Worm (Caenorhabditis elegans) whole organism, mixed stage, embryonic: ENCODE results near the gene rhy-1.

Experiments
- elt-1 ChIP-seq: sonication (generic microtip); optimal IDR thresholded peaks from 2 replicates; lab custom pipeline; 2017; ENCODE audit warnings: missing genetic modification characterization, mild to moderate bottlenecking, missing compliant biosample characterization, antibody characterized with exemption, moderate library complexity, borderline replicate concordance; ENCODE audit not compliant: insufficient read depth
- nhr-237 ChIP-seq: fragments of 150-350 bp; optimal IDR thresholded peaks from 2 replicates; lab custom pipeline; 2014; ENCODE audit warnings: missing biosample characterization, missing genetic modification characterization
- nhr-28 ChIP-seq: fragments of 150-350 bp; optimal IDR thresholded peaks from 2 replicates; lab custom pipeline; 2014; ENCODE audit warnings: missing biosample characterization, missing genetic modification characterization
- pha-4 ChIP-seq: fragments of 150-350 bp; optimal IDR thresholded peaks from 2 replicates; lab custom pipeline; 2018; ENCODE audit warnings: missing biosample characterization, missing genetic modification reagents, missing genetic modification characterization
- snpc-4 ChIP-seq: fragments of 150-350 bp; optimal IDR thresholded peaks from 2 replicates; lab custom pipeline; 2014; ENCODE audit warnings: missing biosample characterization, missing genetic modification characterization
- ztf-11 ChIP-seq: fragments of 150-350 bp; optimal IDR thresholded peaks from 2 replicates; lab custom pipeline; 2014; ENCODE audit warnings: missing biosample characterization, missing genetic modification characterization

DNA sequence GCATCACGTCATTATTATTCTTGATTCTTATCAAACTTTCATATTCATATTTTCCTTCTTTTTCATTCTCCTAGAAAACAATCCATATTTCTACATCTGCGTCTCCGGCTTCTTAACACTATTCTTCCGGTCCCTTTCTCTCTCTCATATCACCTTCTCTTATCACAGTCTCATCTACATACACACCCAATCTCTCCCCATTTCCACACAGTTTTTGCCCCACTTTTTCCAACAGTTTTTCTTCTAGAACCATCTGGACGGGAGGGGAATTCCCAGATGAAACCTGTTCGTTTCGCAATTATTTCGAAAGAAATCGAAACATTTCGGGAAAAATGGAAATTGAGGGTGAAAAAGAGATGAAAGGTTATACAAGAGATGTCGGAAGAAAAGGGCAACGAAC, 33.0 kb upstream of the rhy-1 start:
- TF ChIP-seq nhr-237 (tag; lab: Kevin White, UChicago) (peak; percentile 58), elt-1 (peak; percentile 10), snpc-4 (tag; lab: Kevin White, UChicago) (no peak), pha-4 (tag; lab: Kevin White, UChicago) (no peak), ztf-11 (no peak), nhr-28 (tag; lab: Kevin White, UChicago) (no peak)
